Fruit fly (Drosophila melanogaster): Measurements from ENCODE around the gene S-Lap2.
A peak's percentile ranks its signal among the peaks of the same experiment; 100 is the strongest.

S-Lap2 gene

dm6 chr3L:8628964-8629363 is 9.3 kb downstream of the S-Lap2 start (continued):
- TF ChIP-seq CG4328 (GFP tag; optimal IDR thresholded peaks at IDR 0.05), result peak; percentile 59
- TF ChIP-seq Fer1 (GFP tag; optimal IDR thresholded peaks at IDR 0.05), result peak; percentile 64
- TF ChIP-seq CG18262 (tag; optimal IDR thresholded peaks at IDR 0.05), result peak; percentile 87
- no peak for TF ChIP-seq ftz-f1 (GFP tag; optimal IDR thresholded peaks at IDR 0.05)
- no peak for TF ChIP-seq maf-S (GFP tag; optimal IDR thresholded peaks at IDR 0.05)
- no peak for TF ChIP-seq CG8478 (optimal IDR thresholded peaks at IDR 0.05)
- peak; percentile 65; the same call in 1 of the 3 replicates for TF ChIP-seq gce (GFP tag; IDR thresholded peaks at IDR 0.05)
- TF ChIP-seq Ets65A (GFP tag), result no peak
- no peak for TF ChIP-seq Bgb (GFP tag; IDR thresholded peaks at IDR 0.05; ENCODE audit: partially characterized antibody)
- TF ChIP-seq Optix (GFP tag; IDR thresholded peaks at IDR 0.05), result no peak
- TF ChIP-seq Scr (GFP tag; IDR thresholded peaks at IDR 0.05; ENCODE audit: partially characterized antibody), result no peak
- TF ChIP-seq GATAe (GFP tag; conservative IDR thresholded peaks at IDR 0.05), result 0 out of 2 replicates have a peak, but pooled peaks have one; percentile 21
- TF ChIP-seq CG16779 (GFP tag; IDR thresholded peaks at IDR 0.05), result no peak
- TF ChIP-seq CG10147 (GFP tag; optimal IDR thresholded peaks at IDR 0.05), result peak; percentile 66
- peak; percentile 37 for TF ChIP-seq CG9817 (tag; optimal IDR thresholded peaks at IDR 0.05)
- TF ChIP-seq crol (GFP tag; IDR thresholded peaks at IDR 0.05), result no peak
- no peak for TF ChIP-seq stwl (tag; optimal IDR thresholded peaks at IDR 0.05)
- TF ChIP-seq CG1233 (GFP tag; optimal IDR thresholded peaks at IDR 0.05), result peak; percentile 63
- peak; percentile 58 for TF ChIP-seq tap (tag; optimal IDR thresholded peaks at IDR 0.05)
- TF ChIP-seq scrt (GFP tag; optimal IDR thresholded peaks at IDR 0.05), result no peak
- peak; percentile 74 for TF ChIP-seq CG10267 (tag; optimal IDR thresholded peaks at IDR 0.05)
- peak; percentile 31; the same call in 1 of the 2 replicates for TF ChIP-seq wor (GFP tag; IDR thresholded peaks at IDR 0.05)
- TF ChIP-seq pzg (GFP tag; optimal IDR thresholded peaks at IDR 0.05), result no peak
- TF ChIP-seq CG14050 (GFP tag; IDR thresholded peaks at IDR 0.05), result peak; percentile 33; the same call in 1 of the 3 replicates
- no peak for TF ChIP-seq Lim3 (GFP tag; IDR thresholded peaks at IDR 0.05)
- peak; percentile 45 for TF ChIP-seq CG12659 (GFP tag; optimal IDR thresholded peaks at IDR 0.05)
- TF ChIP-seq Pdp1 (GFP tag; optimal IDR thresholded peaks at IDR 0.05), result peak in 1 of 2 experiments; percentile 14
- TF ChIP-seq lov (optimal IDR thresholded peaks at IDR 0.05), result no peak
- no peak for TF ChIP-seq lov (GFP tag; IDR thresholded peaks at IDR 0.05)
- TF ChIP-seq CG17829 (tag; optimal IDR thresholded peaks at IDR 0.05), result peak; percentile 87
- TF ChIP-seq CG7372 (GFP tag; IDR thresholded peaks at IDR 0.05), result peak; percentile 81
- no peak for TF ChIP-seq p53 (GFP tag; optimal IDR thresholded peaks at IDR 0.05)
- peak; percentile 78 for TF ChIP-seq E2f1 (GFP tag; IDR thresholded peaks at IDR 0.05)
- TF ChIP-seq CG6813 (GFP tag; optimal IDR thresholded peaks at IDR 0.05), result peak; percentile 22
- no peak for TF ChIP-seq CG12071 (GFP tag; optimal IDR thresholded peaks at IDR 0.05)
- no peak for TF ChIP-seq CG12155 (GFP tag; optimal IDR thresholded peaks at IDR 0.05)
- no peak for TF ChIP-seq odd (GFP tag; optimal IDR thresholded peaks at IDR 0.05)
- TF ChIP-seq CG1792 (GFP tag; optimal IDR thresholded peaks at IDR 0.05), result no peak
- TF ChIP-seq Poxn (GFP tag; IDR thresholded peaks at IDR 0.05), result no peak
- peak; percentile 91 for TF ChIP-seq nmo (GFP tag; optimal IDR thresholded peaks at IDR 0.05)
- peak; percentile 80 for TF ChIP-seq gem (tag; optimal IDR thresholded peaks at IDR 0.05)
- TF ChIP-seq CG13624 (GFP tag; optimal IDR thresholded peaks at IDR 0.05), result no peak
- no peak for TF ChIP-seq CG14860 (GFP tag; IDR thresholded peaks at IDR 0.05; ENCODE audit: partially characterized antibody)
- TF ChIP-seq Max (GFP tag; optimal IDR thresholded peaks at IDR 0.05), result peak; percentile 37
- no peak for TF ChIP-seq CG4820 (GFP tag; optimal IDR thresholded peaks at IDR 0.05)
- no peak for TF ChIP-seq CG10462 (GFP tag; optimal IDR thresholded peaks at IDR 0.05)
- no peak for TF ChIP-seq HmgD (GFP tag; optimal IDR thresholded peaks at IDR 0.05)
- TF ChIP-seq CG10565 (GFP tag; optimal IDR thresholded peaks at IDR 0.05), result no peak
- no peak for TF ChIP-seq eve (GFP tag; optimal IDR thresholded peaks at IDR 0.05)
- peak; percentile 7 for TF ChIP-seq run (tag; optimal IDR thresholded peaks at IDR 0.05)
- no peak for TF ChIP-seq oc (tag; optimal IDR thresholded peaks at IDR 0.05)
- TF ChIP-seq CG1832 (GFP tag; optimal IDR thresholded peaks at IDR 0.05), result no peak
